Fruit fly (Drosophila melanogaster) whole organism, embryonic: Measurements from ENCODE around the gene alphaTub84D.

Source experiments
- CG11093 ChIP-seq: fragments of 200-800 bp; sonication (Bioruptor generic); IDR thresholded peaks from 3 replicates; pipeline ENCODE4 v1.3.6; 2022; ENCODE audit warnings: missing biosample characterization, missing genetic modification characterization
- CG18011 ChIP-seq: fragments of 200-800 bp; sonication (Bioruptor generic); optimal IDR thresholded peaks from 2 replicates; lab custom pipeline; 2017; ENCODE audit warnings: missing biosample characterization, missing genetic modification characterization, mild to moderate bottlenecking, moderate library complexity, missing genotype
- CG4617 ChIP-seq: fragments of 200-800 bp; sonication (Bioruptor generic); optimal IDR thresholded peaks from 3 replicates; lab custom pipeline; 2016; ENCODE audit warnings: missing biosample characterization, missing genetic modification characterization, borderline replicate concordance
- CHES-1-like ChIP-seq: fragments of 200-800 bp; sonication (Bioruptor generic); optimal IDR thresholded peaks from 2 replicates; lab custom pipeline; 2016; ENCODE audit warnings: missing biosample characterization, missing genetic modification characterization
- Max ChIP-seq: fragments of 200-800 bp; sonication (Bioruptor generic); optimal IDR thresholded peaks from 2 replicates; lab custom pipeline; 2016; ENCODE audit warnings: missing biosample characterization, mild to moderate bottlenecking, missing genetic modification characterization
- Neu2 ChIP-seq: fragments of 200-800 bp; sonication (Bioruptor generic); optimal IDR thresholded peaks from 3 replicates; lab custom pipeline; 2016; ENCODE audit warnings: missing biosample characterization, missing genetic modification characterization, borderline replicate concordance
- Scr ChIP-seq: fragments of 200-800 bp; sonication (Bioruptor generic); IDR thresholded peaks from 2 replicates; pipeline ENCODE4 v1.3.6; 2022; ENCODE audit warnings: missing biosample characterization, missing genetic modification characterization; ENCODE audit not compliant: partially characterized antibody
- cato ChIP-seq: fragments of 200-800 bp; sonication (Bioruptor generic); optimal IDR thresholded peaks from 2 replicates; lab custom pipeline; 2016; ENCODE audit warnings: missing biosample characterization, missing genetic modification characterization, borderline replicate concordance
- crol ChIP-seq: fragments of 200-800 bp; sonication (Bioruptor generic); IDR thresholded peaks from 2 replicates; pipeline ENCODE4 v1.3.6; 2022; ENCODE audit warnings: missing biosample characterization, missing genetic modification characterization
- gsb ChIP-seq: fragments of 200-800 bp; sonication (Bioruptor generic); IDR thresholded peaks from 2 replicates; pipeline ENCODE4 v1.3.6; 2022; ENCODE audit warnings: missing biosample characterization, missing genetic modification characterization
- lab ChIP-seq: fragments of 200-800 bp; sonication (Bioruptor generic); optimal IDR thresholded peaks from 3 replicates; lab custom pipeline; 2017; ENCODE audit warnings: missing biosample characterization, missing genetic modification characterization, mild to moderate bottlenecking, moderate library complexity, missing genetic modification reagents
- lilli ChIP-seq: fragments of 200-800 bp; sonication (Bioruptor generic); optimal IDR thresholded peaks from 3 replicates; lab custom pipeline; 2016; ENCODE audit warnings: missing biosample characterization, missing genetic modification characterization
- wdn ChIP-seq: fragments of 200-800 bp; sonication (Bioruptor generic); IDR thresholded peaks from 2 replicates; pipeline ENCODE4 v1.3.6; 2022; ENCODE audit warnings: missing biosample characterization, missing genetic modification characterization

DNA sequence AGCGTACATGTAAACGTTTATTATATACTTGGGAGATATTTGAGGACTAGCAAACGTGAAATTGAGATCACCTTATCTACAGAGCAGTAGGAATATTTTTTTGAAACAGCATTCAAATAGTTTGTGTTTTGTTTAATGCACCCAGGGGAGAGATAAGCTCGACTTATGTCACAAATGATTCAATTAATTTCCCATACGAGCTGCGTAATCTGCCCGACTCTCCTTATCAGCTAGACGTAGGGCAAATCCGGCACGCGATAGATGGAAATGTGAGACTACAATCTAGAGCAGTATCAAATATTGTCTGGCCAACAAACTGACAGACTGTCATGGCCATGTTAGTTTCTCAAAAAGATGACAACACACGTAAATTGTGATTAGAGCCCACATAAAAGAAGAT lies 31.1 kb upstream of the alphaTub84D start:
- no peak for TF ChIP-seq CHES-1-like (GFP tag; lab: Kevin White, UChicago)
- TF ChIP-seq Neu2, result no peak
- no peak for TF ChIP-seq cato (GFP tag; lab: Kevin White, UChicago)
- TF ChIP-seq Max (GFP tag; lab: Kevin White, UChicago), result no peak
- no peak for TF ChIP-seq Scr (GFP tag; lab: Robert Waterston, UW)
- TF ChIP-seq lab, result no peak
- TF ChIP-seq CG4617 (GFP tag; lab: Kevin White, UChicago), result no peak
- no peak for TF ChIP-seq wdn
- TF ChIP-seq CG11093 (GFP tag; lab: Robert Waterston, UW), result no peak
- no peak for TF ChIP-seq crol (GFP tag; lab: Robert Waterston, UW)
- TF ChIP-seq CG18011 (GFP tag; lab: Kevin White, UChicago), result no peak
- no peak for TF ChIP-seq gsb
- no peak for TF ChIP-seq lilli (GFP tag; lab: Kevin White, UChicago)
